Fruit fly (Drosophila melanogaster) whole organism, prepupa: Measurements from ENCODE around the gene CG13994.

Experiments used
- CG15336 ChIP-seq: fragments of 200-800 bp; sonication (Bioruptor generic); IDR thresholded peaks from 2 replicates; pipeline ENCODE4 v1.3.6; 2022; ENCODE audit warnings: missing biosample characterization, missing genetic modification characterization
- CG4318 ChIP-seq: fragments of 200-800 bp; sonication (Bioruptor generic); optimal IDR thresholded peaks from 3 replicates; lab custom pipeline; 2017; ENCODE audit warnings: missing biosample characterization, mild to moderate bottlenecking, missing genetic modification characterization
- CG6163 ChIP-seq: fragments of 200-800 bp; sonication (Bioruptor generic); IDR thresholded peaks from 3 replicates; pipeline ENCODE4 v1.3.6; 2022; ENCODE audit warnings: missing biosample characterization, missing genetic modification characterization
- CG6808 ChIP-seq: fragments of 200-800 bp; sonication (Bioruptor generic); optimal IDR thresholded peaks from 3 replicates; lab custom pipeline; 2017; ENCODE audit warnings: missing biosample characterization, missing genetic modification characterization, mild to moderate bottlenecking, moderate library complexity, missing genetic modification reagents
- Eip93F ChIP-seq: fragments of 200-800 bp; sonication (Bioruptor generic); optimal IDR thresholded peaks from 2 replicates; lab custom pipeline; 2016; ENCODE audit warnings: missing biosample characterization, mild to moderate bottlenecking, missing genetic modification characterization
- Met ChIP-seq: fragments of 200-800 bp; sonication (Bioruptor generic); optimal IDR thresholded peaks from 3 replicates; lab custom pipeline; 2016; ENCODE audit warnings: missing biosample characterization, missing genetic modification characterization
- Sox15 ChIP-seq: fragments of 200-800 bp; sonication (Bioruptor generic); optimal IDR thresholded peaks from 3 replicates; lab custom pipeline; 2016; ENCODE audit warnings: missing biosample characterization, missing genetic modification characterization
- pdm3 ChIP-seq: fragments of 200-800 bp; sonication (Bioruptor generic); optimal IDR thresholded peaks from 3 replicates; lab custom pipeline; 2016; ENCODE audit warnings: missing biosample characterization, missing genetic modification characterization

- TF ChIP-seq Eip93F (GFP tag; lab: Kevin White, UChicago) (no peak), Sox15 (GFP tag; lab: Kevin White, UChicago) (no peak), pdm3 (GFP tag; lab: Kevin White, UChicago) (no peak), Met (GFP tag; lab: Kevin White, UChicago) (no peak), CG6163 (GFP tag; lab: Robert Waterston, UW) (no peak), CG4318 (GFP tag; lab: Kevin White, UChicago) (no peak), CG15336 (no peak), CG6808 (peak; percentile 66)
These were observed 26.1 kb upstream of the CG13994 start, which contains the start of gene mtm for dm6 chr2L:6036710-6037109.
